Fruit fly (Drosophila melanogaster) whole organism, pupa: ENCODE data around the gene natalisin.

Experiments used
- CG10348 ChIP-seq: fragments of 200-800 bp; sonication (Bioruptor generic); IDR thresholded peaks from 2 replicates; pipeline ENCODE4 v1.3.6; 2022; ENCODE audit warnings: missing biosample characterization, missing genetic modification characterization
- CG13204 ChIP-seq: fragments of 200-800 bp; sonication (Bioruptor generic); optimal IDR thresholded peaks from 2 replicates; lab custom pipeline; 2018; ENCODE audit warnings: missing biosample characterization, mild to moderate bottlenecking, missing genetic modification characterization, moderate library complexity
- CG4496 ChIP-seq: fragments of 200-800 bp; sonication (Bioruptor generic); IDR thresholded peaks from 3 replicates; pipeline ENCODE4 v1.3.6; 2022; ENCODE audit warnings: missing biosample characterization, missing genetic modification characterization
- CG8159 ChIP-seq: fragments of 200-800 bp; sonication (Bioruptor generic); optimal IDR thresholded peaks from 3 replicates; lab custom pipeline; 2018; ENCODE audit warnings: missing biosample characterization, mild to moderate bottlenecking, missing genetic modification characterization, moderate library complexity
- CG8301 ChIP-seq: fragments of 200-800 bp; sonication (Bioruptor generic); optimal IDR thresholded peaks from 2 replicates; lab custom pipeline; 2018; ENCODE audit warnings: missing biosample characterization, mild to moderate bottlenecking, missing genetic modification characterization
- EcR ChIP-seq: fragments of 200-800 bp; sonication (Bioruptor generic); optimal IDR thresholded peaks from 3 replicates; lab custom pipeline; 2019; ENCODE audit warnings: missing biosample characterization, missing genetic modification characterization, mild to moderate bottlenecking, moderate library complexity, missing genetic modification reagents
- Pif1B ChIP-seq: fragments of 200-800 bp; sonication (Bioruptor generic); optimal IDR thresholded peaks from 3 replicates; lab custom pipeline; 2016; ENCODE audit warnings: missing biosample characterization, missing genetic modification characterization

DNA sequence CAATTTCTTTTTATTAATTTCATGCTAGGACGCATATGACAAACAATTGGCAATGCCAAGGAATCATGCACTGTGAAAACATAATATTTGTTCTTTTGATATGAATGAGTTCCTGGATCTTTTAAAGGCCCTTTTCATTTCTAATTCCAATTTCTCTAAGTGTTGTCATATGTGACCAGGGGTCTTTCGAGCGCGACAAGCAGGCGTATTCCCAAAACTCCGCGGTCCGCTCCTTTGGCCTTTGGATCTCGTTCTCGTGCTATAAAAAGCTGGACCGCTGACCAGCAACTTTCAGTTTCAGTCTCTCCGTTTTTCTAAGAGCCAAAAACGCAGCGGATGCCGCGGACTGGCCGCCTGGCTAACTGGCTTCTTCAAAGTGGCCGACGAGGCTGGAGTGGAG is at the start of gene natalisin:
- TF ChIP-seq CG13204: no peak
- TF ChIP-seq Pif1B (GFP tag; lab: Kevin White, UChicago): no peak
- no peak for TF ChIP-seq CG4496 (GFP tag; lab: Robert Waterston, UW)
- TF ChIP-seq CG8301 (tag; lab: Kevin White, UChicago): no peak
- no peak for TF ChIP-seq EcR
- TF ChIP-seq CG8159: no peak
- no peak for TF ChIP-seq CG10348 (GFP tag; lab: Robert Waterston, UW)
